Fruit fly (Drosophila melanogaster): ENCODE data around the gene CG33340.

CG33340 gene

dm6 chr3R:24333182-24333808 lies 29.6 kb upstream of the CG33340 start, which contains the start of the genes Rrp5 and Dis3 (continued):
- TF ChIP-seq CG16779 (GFP tag; IDR thresholded peaks at IDR 0.05) (peak; percentile 54; the same call in 1 of the 2 replicates), CG10565 (GFP tag; optimal IDR thresholded peaks at IDR 0.05) (no peak), gcm (GFP tag; optimal IDR thresholded peaks at IDR 0.05) (no peak), CG43689 (GFP tag; IDR thresholded peaks at IDR 0.05) (no peak), z (GFP tag; IDR thresholded peaks at IDR 0.05) (no peak; the same call in 2 of the 3 replicates), sd (tag; optimal IDR thresholded peaks at IDR 0.05) (no peak), CG8765 (GFP tag; IDR thresholded peaks at IDR 0.05) (peak; percentile 46; the same call in 1 of the 2 replicates), phol (tag; optimal IDR thresholded peaks at IDR 0.05) (peak; percentile 74), CG9876 (GFP tag; optimal IDR thresholded peaks at IDR 0.05) (peak; percentile 57), CG11695 (GFP tag; IDR thresholded peaks at IDR 0.05) (no peak), HmgZ (tag; optimal IDR thresholded peaks at IDR 0.05) (peak; percentile 84), bigmax (GFP tag; optimal IDR thresholded peaks at IDR 0.05) (peak; percentile 29), Dip3 (GFP tag; optimal IDR thresholded peaks at IDR 0.05) (peak; percentile 45), CG14965 (GFP tag; optimal IDR thresholded peaks at IDR 0.05; ENCODE audit: borderline replicate concordance) (no peak), CG15514 (GFP tag; optimal IDR thresholded peaks at IDR 0.05) (peak; percentile 85), Awh (GFP tag; IDR thresholded peaks at IDR 0.05) (no peak), Abd-B (GFP tag; optimal IDR thresholded peaks at IDR 0.05) (no peak), CTCF (GFP tag; optimal IDR thresholded peaks at IDR 0.05) (no peak), pzg (GFP tag; optimal IDR thresholded peaks at IDR 0.05) (peak; percentile 97), CG10321 (GFP tag; IDR thresholded peaks at IDR 0.05) (no peak), chif (GFP tag; optimal IDR thresholded peaks at IDR 0.05) (peak in 1 of 2 experiments; percentile 24), CG17385 (GFP tag; optimal IDR thresholded peaks at IDR 0.05) (no peak), Gsc (GFP tag; IDR thresholded peaks at IDR 0.05) (no peak), ken (GFP tag; IDR thresholded peaks at IDR 0.05) (peak; percentile 81), ftz-f1 (GFP tag; optimal IDR thresholded peaks at IDR 0.05) (peak; percentile 37), BEAF-32 (GFP tag; optimal IDR thresholded peaks at IDR 0.05) (peak; percentile 61), CG16863 (GFP tag; optimal IDR thresholded peaks at IDR 0.05) (no peak), B-H1 (GFP tag; IDR thresholded peaks at IDR 0.05) (no peak), Aef1 (GFP tag; IDR thresholded peaks at IDR 0.05) (no peak), CG7928 (GFP tag; optimal IDR thresholded peaks at IDR 0.05) (no peak), Lpt (GFP tag; optimal IDR thresholded peaks at IDR 0.05) (no peak), CG30020 (tag; optimal IDR thresholded peaks at IDR 0.05) (peak; percentile 94), C15 (GFP tag; IDR thresholded peaks at IDR 0.05) (no peak), CG7357 (GFP tag; IDR thresholded peaks at IDR 0.05) (no peak), CG10147 (GFP tag; optimal IDR thresholded peaks at IDR 0.05) (no peak), corto (GFP tag; optimal IDR thresholded peaks at IDR 0.05) (no peak), CG6254 (GFP tag; optimal IDR thresholded peaks at IDR 0.05) (peak; percentile 98), CG5245 (GFP tag; optimal IDR thresholded peaks at IDR 0.05) (no peak), tio (GFP tag; optimal IDR thresholded peaks at IDR 0.05) (no peak), HLH54F (GFP tag; optimal IDR thresholded peaks at IDR 0.05) (peak; percentile 50), NC2β (GFP tag; optimal IDR thresholded peaks at IDR 0.05) (peak; percentile 59), danr (GFP tag; IDR thresholded peaks at IDR 0.05) (no peak), Meics (GFP tag; optimal IDR thresholded peaks at IDR 0.05) (no peak), CG32767 (GFP tag; IDR thresholded peaks at IDR 0.05) (peak; percentile 31; the same call in 1 of the 2 replicates), Hr39 (optimal IDR thresholded peaks at IDR 0.05) (no peak), CG8290 (GFP tag; optimal IDR thresholded peaks at IDR 0.05) (no peak), CG8290 (tag; optimal IDR thresholded peaks at IDR 0.05) (no peak), Trl (optimal IDR thresholded peaks at IDR 0.05) (no peak), Trl (GFP tag; optimal IDR thresholded peaks at IDR 0.05) (no peak), vnd (GFP tag; IDR thresholded peaks at IDR 0.05; ENCODE audit: partially characterized antibody) (0 out of 3 replicates have a peak, but pooled peaks have one; percentile 26), CG15601 (tag; optimal IDR thresholded peaks at IDR 0.05) (no peak), CG17328 (GFP tag; IDR thresholded peaks at IDR 0.05) (peak; percentile 46; the same call in 1 of the 2 replicates)
